Worm (Caenorhabditis elegans) whole organism, L2 larva: ENCODE results near the gene erp-44.3.

Experiments used
- C34F6.9 ChIP-seq: fragments of 150-350 bp; optimal IDR thresholded peaks from 2 replicates; lab custom pipeline; 2014; ENCODE audit warnings: missing biosample characterization, missing genetic modification characterization
- F13H6.1 ChIP-seq: sonication (generic microtip); optimal IDR thresholded peaks from 2 replicates; lab custom pipeline; 2016; ENCODE audit warnings: missing genetic modification characterization, missing compliant biosample characterization
- Y55F3AM.14 ChIP-seq: fragments of 200-800 bp; sonication (Bioruptor generic); optimal IDR thresholded peaks from 2 replicates; lab custom pipeline; 2018; ENCODE audit warnings: mild to moderate bottlenecking, missing genetic modification characterization, missing compliant biosample characterization
- ZK546.5 ChIP-seq: sonication (generic microtip); optimal IDR thresholded peaks from 2 replicates; lab custom pipeline; 2017; ENCODE audit warnings: missing biosample characterization, missing genetic modification characterization
- aly-2 ChIP-seq: fragments of 150-350 bp; optimal IDR thresholded peaks from 2 replicates; lab custom pipeline; 2014; ENCODE audit warnings: missing biosample characterization, missing genetic modification characterization
- ama-1 ChIP-seq: fragments of 150-350 bp; optimal IDR thresholded peaks from 2 replicates; lab custom pipeline; 2018; ENCODE audit warnings: inconsistent platforms
- blmp-1 ChIP-seq: sonication (generic microtip); optimal IDR thresholded peaks from 2 replicates; lab custom pipeline; 2017; ENCODE audit warnings: missing genetic modification characterization, mild to moderate bottlenecking, missing compliant biosample characterization, antibody characterized with exemption, moderate library complexity; ENCODE audit not compliant: insufficient read depth
- ceh-82 ChIP-seq: fragments of 150-350 bp; optimal IDR thresholded peaks from 2 replicates; lab custom pipeline; 2014; ENCODE audit warnings: missing biosample characterization, missing genetic modification characterization
- crh-2 ChIP-seq: sonication (generic microtip); optimal IDR thresholded peaks from 2 replicates; lab custom pipeline; 2017; ENCODE audit warnings: missing biosample characterization, missing genetic modification characterization
- dmd-4 ChIP-seq: sonication (generic microtip); optimal IDR thresholded peaks from 2 replicates; lab custom pipeline; 2017; ENCODE audit warnings: missing biosample characterization, missing genetic modification characterization
- egl-27 ChIP-seq: sonication (generic microtip); optimal IDR thresholded peaks from 3 replicates; lab custom pipeline; 2017; ENCODE audit warnings: missing biosample characterization, missing genetic modification reagents, missing genetic modification characterization
- elt-3 ChIP-seq: sonication (generic microtip); optimal IDR thresholded peaks from 2 replicates; lab custom pipeline; 2017; ENCODE audit warnings: missing biosample characterization, missing genetic modification characterization
- fos-1 ChIP-seq: fragments of 150-350 bp; optimal IDR thresholded peaks from 2 replicates; lab custom pipeline; 2014; ENCODE audit warnings: missing biosample characterization, missing genetic modification characterization
- gmeb-1 ChIP-seq: fragments of 150-350 bp; optimal IDR thresholded peaks from 2 replicates; lab custom pipeline; 2014; ENCODE audit warnings: missing biosample characterization, missing genetic modification characterization
- lin-13 ChIP-seq: fragments of 150-350 bp; optimal IDR thresholded peaks from 2 replicates; lab custom pipeline; 2014; ENCODE audit warnings: missing biosample characterization, missing genetic modification reagents, missing genetic modification characterization
- lin-39 ChIP-seq: fragments of 150-350 bp; optimal IDR thresholded peaks from 2 replicates; lab custom pipeline; 2014; ENCODE audit warnings: missing biosample characterization, missing genetic modification reagents, missing genetic modification characterization
- lsy-2 ChIP-seq, 2 experiments: fragments of 150-350 bp in 1 of 2; sonication (generic microtip) in 1 of 2; optimal IDR thresholded peaks; 2 replicates each; lab custom pipeline; 2014 to 2017; ENCODE audit warnings: missing biosample characterization in 2 of 2, missing genetic modification characterization in 2 of 2
- mab-5 ChIP-seq: fragments of 150-350 bp; optimal IDR thresholded peaks from 2 replicates; lab custom pipeline; 2014; ENCODE audit warnings: missing biosample characterization, missing genetic modification characterization
- mbf-1 ChIP-seq: sonication (generic microtip); optimal IDR thresholded peaks from 2 replicates; lab custom pipeline; 2017; ENCODE audit warnings: missing biosample characterization, missing genetic modification characterization
- mdl-1 ChIP-seq, 2 experiments: fragments of 150-350 bp in 1 of 2; sonication (generic microtip) in 1 of 2; optimal IDR thresholded peaks; 2 replicates each; lab custom pipeline; 2017; ENCODE audit warnings: missing biosample characterization in 2 of 2, missing genetic modification characterization in 2 of 2
- nhr-10 ChIP-seq: sonication (generic microtip); optimal IDR thresholded peaks from 2 replicates; lab custom pipeline; 2017; ENCODE audit warnings: missing biosample characterization, missing genetic modification characterization
- nhr-11 ChIP-seq: fragments of 150-350 bp; optimal IDR thresholded peaks from 2 replicates; lab custom pipeline; 2014; ENCODE audit warnings: missing biosample characterization, missing genetic modification characterization
- nhr-23 ChIP-seq: fragments of 150-350 bp; optimal IDR thresholded peaks from 2 replicates; lab custom pipeline; 2014; ENCODE audit warnings: missing biosample characterization, missing genetic modification reagents, missing genetic modification characterization
- nhr-237 ChIP-seq: fragments of 150-350 bp; optimal IDR thresholded peaks from 2 replicates; lab custom pipeline; 2014; ENCODE audit warnings: missing biosample characterization, missing genetic modification characterization
- nhr-6 ChIP-seq: fragments of 150-350 bp; optimal IDR thresholded peaks from 2 replicates; lab custom pipeline; 2014; ENCODE audit warnings: missing biosample characterization, missing genetic modification characterization
- nhr-77 ChIP-seq: fragments of 150-350 bp; optimal IDR thresholded peaks from 2 replicates; lab custom pipeline; 2014; ENCODE audit warnings: missing biosample characterization, missing genetic modification characterization
- peb-1 ChIP-seq: fragments of 150-350 bp; optimal IDR thresholded peaks from 2 replicates; lab custom pipeline; 2014; ENCODE audit warnings: missing biosample characterization, missing genetic modification characterization
- sem-4 ChIP-seq: fragments of 150-350 bp; optimal IDR thresholded peaks from 2 replicates; lab custom pipeline; 2014; ENCODE audit warnings: missing biosample characterization, missing genetic modification reagents, missing genetic modification characterization
- skn-1 ChIP-seq: sonication (generic microtip); optimal IDR thresholded peaks from 2 replicates; lab custom pipeline; 2017; ENCODE audit warnings: missing biosample characterization, missing genetic modification characterization
- sma-9 ChIP-seq, 2 experiments: fragments of 150-350 bp in 1 of 2; sonication (generic microtip) in 1 of 2; optimal IDR thresholded peaks; 2 replicates each; lab custom pipeline; 2014 to 2016; ENCODE audit warnings: missing genetic modification characterization in 2 of 2, mild to moderate bottlenecking in 1 of 2, missing biosample characterization in 1 of 2, missing compliant biosample characterization in 1 of 2, missing genetic modification reagents in 1 of 2, moderate library complexity in 1 of 2
- snpc-4 ChIP-seq: fragments of 150-350 bp; optimal IDR thresholded peaks from 2 replicates; lab custom pipeline; 2014; ENCODE audit warnings: missing biosample characterization, missing genetic modification characterization
- unc-39 ChIP-seq: fragments of 150-350 bp; optimal IDR thresholded peaks from 2 replicates; lab custom pipeline; 2014; ENCODE audit warnings: missing biosample characterization, missing genetic modification characterization
- ztf-11 ChIP-seq: sonication (generic microtip); optimal IDR thresholded peaks from 2 replicates; lab custom pipeline; 2017; ENCODE audit warnings: missing biosample characterization, missing genetic modification characterization
- ztf-4 ChIP-seq: fragments of 150-350 bp; optimal IDR thresholded peaks from 2 replicates; lab custom pipeline; 2014; ENCODE audit warnings: missing biosample characterization, missing genetic modification characterization

The erp-44.3 gene

ce11 chrIV:8148494-8148893, 26.0 kb downstream of the erp-44.3 start, which contains the start of gene pmk-1:
TSS of gene pmk-1 (plus strand) at chrIV:8148794.
- TF ChIP-seq ztf-4, result no peak
- no peak for TF ChIP-seq mbf-1 (tag; lab: Kevin White, UChicago)
- no peak for TF ChIP-seq ama-1
- no peak for TF ChIP-seq sem-4 (tag; lab: Kevin White, UChicago)
- TF ChIP-seq unc-39 (tag; lab: Kevin White, UChicago), result no peak
- TF ChIP-seq nhr-23 (tag; lab: Kevin White, UChicago), result no peak
- TF ChIP-seq nhr-77 (tag; lab: Kevin White, UChicago), result no peak

ce11 chrIV:8151721-8152120, 29.3 kb downstream of the erp-44.3 start:
- TF ChIP-seq dmd-4 (tag; lab: Kevin White, UChicago) (no peak), nhr-77 (tag; lab: Kevin White, UChicago) (no peak), fos-1 (tag; lab: Kevin White, UChicago) (peak; percentile 75), nhr-237 (tag; lab: Kevin White, UChicago) (no peak), nhr-6 (tag; lab: Kevin White, UChicago) (no peak), nhr-11 (no peak), lsy-2 (tag; optimal IDR thresholded peaks at IDR 0.05; lab: Kevin White, UChicago) (peak in 1 of 2 experiments; percentile 1), skn-1 (tag; lab: Kevin White, UChicago) (peak; percentile 11), sma-9 (GFP tag; optimal IDR thresholded peaks at IDR 0.05; lab: Kevin White, UChicago) (peak; percentile 65), sma-9 (tag; optimal IDR thresholded peaks at IDR 0.05; lab: Kevin White, UChicago) (no peak), crh-2 (peak; percentile 64), F13H6.1 (tag; lab: Kevin White, UChicago) (peak; percentile 10)
- TF ChIP-seq, all 48 proteins: peak for 6

- TF ChIP-seq elt-3 (no peak), aly-2 (tag; lab: Kevin White, UChicago) (no peak), egl-27 (tag; lab: Kevin White, UChicago) (no peak), F13H6.1 (tag; lab: Kevin White, UChicago) (no peak), lin-39 (tag; lab: Kevin White, UChicago) (no peak), nhr-237 (tag; lab: Kevin White, UChicago) (no peak), ceh-82 (tag; lab: Kevin White, UChicago) (no peak), Y55F3AM.14 (GFP tag; lab: Kevin White, UChicago) (no peak), peb-1 (tag; lab: Kevin White, UChicago) (no peak), dmd-4 (tag; lab: Kevin White, UChicago) (no peak), fos-1 (tag; lab: Kevin White, UChicago) (no peak), blmp-1 (no peak), snpc-4 (tag; lab: Kevin White, UChicago) (no peak), ZK546.5 (tag; lab: Kevin White, UChicago) (no peak), sma-9 (GFP tag; optimal IDR thresholded peaks at IDR 0.05; lab: Kevin White, UChicago) (no peak), sma-9 (tag; optimal IDR thresholded peaks at IDR 0.05; lab: Kevin White, UChicago) (no peak), mdl-1 (tag; optimal IDR thresholded peaks at IDR 0.05; lab: Kevin White, UChicago) (no peak), nhr-77 (tag; lab: Kevin White, UChicago) (no peak)
Measured at ce11 chrIV:8152145-8152544, 29.7 kb downstream of the erp-44.3 start, which contains the start of gene faah-2. TSS of gene faah-2 (plus strand) at chrIV:8152445.

- TF ChIP-seq nhr-6 (tag; lab: Kevin White, UChicago), result no peak
- peak; percentile 56 for TF ChIP-seq fos-1 (tag; lab: Kevin White, UChicago)
- TF ChIP-seq, all 48 proteins: peak for 1
Measured at ce11 chrIV:8152688-8153087, 30.2 kb downstream of the erp-44.3 start.

- TF ChIP-seq ceh-82 (tag; lab: Kevin White, UChicago) (no peak), gmeb-1 (no peak), mab-5 (no peak), ztf-11 (no peak), C34F6.9 (no peak), dmd-4 (tag; lab: Kevin White, UChicago) (no peak), lin-13 (no peak), F13H6.1 (tag; lab: Kevin White, UChicago) (no peak), nhr-11 (no peak), nhr-10 (no peak), lsy-2 (tag; optimal IDR thresholded peaks at IDR 0.05; lab: Kevin White, UChicago) (no peak)
- TF ChIP-seq, all 48 proteins: peak for 0
Measured at ce11 chrIV:8153163-8153562, 30.7 kb downstream of the erp-44.3 start.
